Fruit fly (Drosophila melanogaster) S2 (cell line): ENCODE measurements around the gene Catsup.

Experiments
- CG8478 ChIP-seq: fragments of >200 bp; optimal IDR thresholded peaks from 2 replicates; lab custom pipeline; 2018
- CTCF ChIP-seq, 2 experiments: fragments of >200 bp; optimal IDR thresholded peaks; 2 replicates each; lab custom pipeline; 2018

DNA sequence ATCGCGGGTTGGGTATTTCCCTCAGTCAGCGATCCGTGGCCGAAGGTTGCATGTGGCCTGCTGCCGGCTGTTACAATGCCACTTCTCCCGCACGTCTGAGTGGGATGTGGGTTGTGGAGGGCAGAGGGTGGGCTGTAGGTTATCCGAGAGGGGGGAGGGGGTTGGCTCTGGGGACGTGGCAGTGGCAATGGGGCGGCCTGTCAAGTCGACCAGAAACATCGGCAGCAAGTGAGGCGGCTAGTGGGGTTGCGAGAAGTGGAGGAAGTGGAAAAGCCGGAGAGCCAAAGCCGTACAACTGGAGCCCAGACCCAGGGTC lies 17.0 kb upstream of the Catsup start:
- no peak for TF ChIP-seq CG8478 (lab: Kevin White, UChicago)
- TF ChIP-seq CTCF (optimal IDR thresholded peaks at IDR 0.05; lab: Kevin White, UChicago) = no peak
